Worm (Caenorhabditis elegans) whole organism, L3 larva: ENCODE measurements around the gene nud-1.

Experiments used
- zag-1 ChIP-seq: fragments of 150-350 bp; optimal IDR thresholded peaks from 2 replicates; lab custom pipeline; 2014; ENCODE audit warnings: missing biosample characterization, missing genetic modification characterization
- ztf-4 ChIP-seq: fragments of 150-350 bp; optimal IDR thresholded peaks from 2 replicates; lab custom pipeline; 2014; ENCODE audit warnings: missing biosample characterization, missing genetic modification characterization

- TF ChIP-seq zag-1 (no peak), ztf-4 (tag; lab: Kevin White, UChicago) (no peak)
Observed at ce11 chrIII:13313788-13314187, 27.5 kb upstream of the nud-1 start, which contains the start of gene Y43F4B.10.
